Fruit fly (Drosophila melanogaster) whole organism, wandering third instar larva: ENCODE data around the gene CG10055.

Experiments used
- Abd-B ChIP-seq: fragments of >200 bp; optimal IDR thresholded peaks from 2 replicates; lab custom pipeline; 2017; ENCODE audit warnings: missing biosample characterization, missing genetic modification characterization
- CG32264 ChIP-seq: fragments of 200-800 bp; sonication (Bioruptor generic); optimal IDR thresholded peaks from 2 replicates; lab custom pipeline; 2016; ENCODE audit warnings: missing biosample characterization, missing genetic modification characterization
- CrebA ChIP-seq: fragments of 200-800 bp; sonication (Bioruptor generic); optimal IDR thresholded peaks from 2 replicates; lab custom pipeline; 2016; ENCODE audit warnings: missing biosample characterization, mild to moderate bottlenecking, missing genetic modification characterization, borderline replicate concordance
- Dfd ChIP-seq: fragments of >200 bp; optimal IDR thresholded peaks from 2 replicates; lab custom pipeline; 2017; ENCODE audit warnings: missing biosample characterization, missing genetic modification characterization
- Dif ChIP-seq: fragments of 200-275, 200-300 bp; sonication (Bioruptor generic); optimal IDR thresholded peaks from 2 replicates; lab custom pipeline; 2018; ENCODE audit warnings: missing biosample characterization, missing genetic modification characterization; ENCODE audit not compliant: partially characterized antibody
- Hnf4 ChIP-seq: fragments of 200-800 bp; sonication (Bioruptor generic); optimal IDR thresholded peaks from 2 replicates; lab custom pipeline; 2016; ENCODE audit warnings: missing biosample characterization, mild to moderate bottlenecking, missing genetic modification characterization
- Hr78 ChIP-seq: fragments of >200 bp; optimal IDR thresholded peaks from 2 replicates; lab custom pipeline; 2017; ENCODE audit warnings: missing biosample characterization, missing genetic modification characterization
- Hr83 ChIP-seq: fragments of 200-300 bp; sonication (Bioruptor generic); optimal IDR thresholded peaks from 2 replicates; lab custom pipeline; 2016; ENCODE audit warnings: missing biosample characterization, mild to moderate bottlenecking, missing genetic modification characterization, moderate library complexity; ENCODE audit not compliant: poor library complexity, severe bottlenecking
- Jra ChIP-seq: sonication (Bioruptor generic); optimal IDR thresholded peaks from 2 replicates; lab custom pipeline; 2016; ENCODE audit warnings: missing biosample characterization, missing genetic modification characterization
- Mio ChIP-seq: sonication (Bioruptor generic); optimal IDR thresholded peaks from 2 replicates; lab custom pipeline; 2016; ENCODE audit warnings: missing biosample characterization, missing genetic modification characterization
- Myc ChIP-seq: fragments of >200 bp; optimal IDR thresholded peaks from 2 replicates; lab custom pipeline; 2017
- N ChIP-seq: fragments of >200 bp; optimal IDR thresholded peaks from 2 replicates; lab custom pipeline; 2018; ENCODE audit warnings: missing biosample characterization, missing external identifiers, missing genetic modification characterization
- OdsH ChIP-seq: fragments of 200-800 bp; sonication (Bioruptor generic); optimal IDR thresholded peaks from 2 replicates; lab custom pipeline; 2016; ENCODE audit warnings: missing biosample characterization, mild to moderate bottlenecking, missing genetic modification characterization
- Rel ChIP-seq, 2 experiments: fragments of 200-800 bp; sonication (Bioruptor generic) in 1 of 2; optimal IDR thresholded peaks; 2 replicates in 1 of 2; 3 replicates in 1 of 2; lab custom pipeline; 2016 to 2019; ENCODE audit warnings: mild to moderate bottlenecking in 2 of 2, missing biosample characterization in 2 of 2, missing genetic modification characterization in 2 of 2, moderate library complexity in 1 of 2
- Sp1 ChIP-seq: fragments of 200-800 bp; sonication (Bioruptor generic); optimal IDR thresholded peaks from 3 replicates; lab custom pipeline; 2019; ENCODE audit warnings: missing biosample characterization, mild to moderate bottlenecking, missing genetic modification characterization, moderate library complexity
- Vsx2 ChIP-seq: fragments of 200-300, 225-300 bp; sonication (Bioruptor generic); optimal IDR thresholded peaks from 2 replicates; lab custom pipeline; 2018; ENCODE audit warnings: missing biosample characterization, missing genetic modification characterization; ENCODE audit not compliant: partially characterized antibody
- br ChIP-seq: fragments of 200-800 bp; sonication (Bioruptor generic); optimal IDR thresholded peaks from 2 replicates; lab custom pipeline; 2016; ENCODE audit warnings: missing biosample characterization, missing genetic modification characterization
- brk ChIP-seq: fragments of 200-800 bp; sonication (Bioruptor generic); optimal IDR thresholded peaks from 2 replicates; lab custom pipeline; 2016; ENCODE audit warnings: missing biosample characterization, mild to moderate bottlenecking, missing genetic modification characterization
- dl ChIP-seq, 2 experiments: fragments of 175-275, 200-275 bp in 1 of 2; fragments of 200-275 bp in 1 of 2; sonication (Bioruptor generic); optimal IDR thresholded peaks; lab custom pipeline; 2018; ENCODE audit warnings: mild to moderate bottlenecking in 2 of 2, missing biosample characterization in 2 of 2, missing genetic modification characterization in 2 of 2, moderate library complexity in 2 of 2; ENCODE audit not compliant: partially characterized antibody in 2 of 2, insufficient read depth in 1 of 2
- dsf ChIP-seq: sonication (Bioruptor generic); optimal IDR thresholded peaks from 2 replicates; lab custom pipeline; 2016; ENCODE audit warnings: missing biosample characterization, missing genetic modification characterization, borderline replicate concordance
- ey ChIP-seq: fragments of 200-800 bp; sonication (Bioruptor generic); optimal IDR thresholded peaks from 2 replicates; lab custom pipeline; 2016; ENCODE audit warnings: missing biosample characterization, missing genetic modification characterization
- foxo ChIP-seq, 2 experiments: fragments of 200-800 bp; sonication (Bioruptor generic); optimal IDR thresholded peaks; 2 replicates in 1 of 2; 3 replicates in 1 of 2; lab custom pipeline; 2016 to 2017; ENCODE audit warnings: missing biosample characterization in 2 of 2, missing genetic modification characterization in 2 of 2
- fru ChIP-seq: fragments of 200-800 bp; sonication (Bioruptor generic); optimal IDR thresholded peaks from 3 replicates; lab custom pipeline; 2016; ENCODE audit warnings: missing biosample characterization, mild to moderate bottlenecking, missing genetic modification characterization
- h ChIP-seq: fragments of 200-800 bp; sonication (Bioruptor generic); optimal IDR thresholded peaks from 3 replicates; lab custom pipeline; 2016; ENCODE audit warnings: missing biosample characterization, mild to moderate bottlenecking, missing genetic modification characterization
- lola ChIP-seq: fragments of >200 bp; optimal IDR thresholded peaks from 2 replicates; lab custom pipeline; 2017; ENCODE audit warnings: missing biosample characterization, missing genetic modification characterization
- pan ChIP-seq: fragments of >200 bp; optimal IDR thresholded peaks from 2 replicates; lab custom pipeline; 2017
- psq ChIP-seq: fragments of 200-800 bp; sonication (Bioruptor generic); optimal IDR thresholded peaks from 3 replicates; lab custom pipeline; 2017; ENCODE audit warnings: missing biosample characterization, mild to moderate bottlenecking, missing genetic modification characterization, moderate library complexity
- rgr ChIP-seq: fragments of 200-800 bp; sonication (Bioruptor generic); optimal IDR thresholded peaks from 3 replicates; lab custom pipeline; 2016; ENCODE audit warnings: missing biosample characterization, mild to moderate bottlenecking, missing genetic modification characterization
- sage ChIP-seq: fragments of 200-800 bp; sonication (Bioruptor generic); optimal IDR thresholded peaks from 2 replicates; lab custom pipeline; 2016; ENCODE audit warnings: missing biosample characterization, mild to moderate bottlenecking, missing genetic modification characterization
- sv ChIP-seq: fragments of 200-800 bp; sonication (Bioruptor generic); optimal IDR thresholded peaks from 3 replicates; lab custom pipeline; 2016; ENCODE audit warnings: missing biosample characterization, missing genetic modification characterization
- usp ChIP-seq: fragments of >200 bp; optimal IDR thresholded peaks from 2 replicates; lab custom pipeline; 2017; ENCODE audit warnings: missing biosample characterization, missing genetic modification characterization

Gene CG10055

dm6 chr3R:7187093-7187912 is 830 bp upstream of the CG10055 start:
- peak; percentile 21 for TF ChIP-seq h (GFP tag; lab: Kevin White, UChicago)
- no peak for TF ChIP-seq Dfd (GFP tag; lab: Kevin White, UChicago)
- TF ChIP-seq OdsH (GFP tag; lab: Kevin White, UChicago) = peak; percentile 19
- no peak for TF ChIP-seq sage (GFP tag; lab: Kevin White, UChicago)
- TF ChIP-seq Abd-B (GFP tag; lab: Kevin White, UChicago) = no peak
- peak; percentile 4 to 70 for TF ChIP-seq dl (GFP tag; optimal IDR thresholded peaks at IDR 0.05; lab: Kevin White, UChicago; ENCODE audit: insufficient read depth in 1 of 2, partially characterized antibody in 2 of 2)
- TF ChIP-seq Myc (lab: Kevin White, UChicago) = no peak
- TF ChIP-seq psq (GFP tag; lab: Kevin White, UChicago) = peak; percentile 17
- TF ChIP-seq Vsx2 = no peak
- no peak for TF ChIP-seq Mio (GFP tag; lab: Kevin White, UChicago)
- TF ChIP-seq lola (GFP tag; lab: Kevin White, UChicago) = no peak
- TF ChIP-seq br = no peak
- TF ChIP-seq Dif (GFP tag; lab: Kevin White, UChicago) = peak; percentile 71

dm6 chr3R:7174755-7175154 is 11.7 kb downstream of the CG10055 start:
- TF ChIP-seq Rel (GFP tag; optimal IDR thresholded peaks at IDR 0.05; lab: Kevin White, UChicago) = no peak
- TF ChIP-seq Rel (tag; optimal IDR thresholded peaks at IDR 0.05; lab: Kevin White, UChicago) = no peak
- TF ChIP-seq sv (GFP tag; lab: Kevin White, UChicago) = no peak
- TF ChIP-seq Abd-B (GFP tag; lab: Kevin White, UChicago) = no peak
- TF ChIP-seq Dfd (GFP tag; lab: Kevin White, UChicago) = no peak
- no peak for TF ChIP-seq Jra (GFP tag; lab: Kevin White, UChicago)

DNA sequence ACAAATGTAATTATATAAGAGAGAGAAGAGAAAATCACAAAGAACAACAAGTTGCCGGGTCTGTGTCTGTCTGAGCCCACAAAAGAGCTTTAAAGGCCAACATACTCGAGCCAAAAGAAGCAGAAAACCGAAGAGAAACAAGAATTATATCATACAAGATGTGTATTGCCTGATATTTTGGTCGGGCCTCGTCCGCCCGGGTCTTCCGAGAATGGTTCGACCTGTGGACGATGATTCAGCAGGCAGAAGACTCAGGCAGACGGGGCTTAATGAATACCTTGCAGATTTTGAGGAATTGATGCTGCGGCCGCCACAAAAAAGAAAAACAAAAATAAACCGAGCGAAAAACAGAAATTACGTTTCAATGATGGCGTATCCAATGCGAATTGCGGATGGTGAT is 13.5 kb downstream of the CG10055 start:
- TF ChIP-seq psq (GFP tag; lab: Kevin White, UChicago) (peak; percentile 13), CG32264 (no peak), Abd-B (GFP tag; lab: Kevin White, UChicago) (no peak), N (no peak), Sp1 (GFP tag; lab: Kevin White, UChicago) (no peak), Dif (GFP tag; lab: Kevin White, UChicago) (no peak), brk (GFP tag; lab: Kevin White, UChicago) (peak; percentile 12), pan (no peak), OdsH (GFP tag; lab: Kevin White, UChicago) (no peak), ey (no peak), usp (GFP tag; lab: Kevin White, UChicago) (no peak), dsf (no peak), Vsx2 (peak; percentile 39), Mio (GFP tag; lab: Kevin White, UChicago) (no peak), Jra (GFP tag; lab: Kevin White, UChicago) (no peak), Hr78 (no peak), fru (GFP tag; lab: Kevin White, UChicago) (no peak), CrebA (GFP tag; lab: Kevin White, UChicago) (no peak), Myc (lab: Kevin White, UChicago) (no peak), Dfd (GFP tag; lab: Kevin White, UChicago) (no peak), foxo (GFP tag; optimal IDR thresholded peaks at IDR 0.05; lab: Kevin White, UChicago) (no peak), dl (GFP tag; optimal IDR thresholded peaks at IDR 0.05; lab: Kevin White, UChicago; ENCODE audit: insufficient read depth in 1 of 2, partially characterized antibody in 2 of 2) (no peak), sage (GFP tag; lab: Kevin White, UChicago) (no peak), Hnf4 (no peak), rgr (no peak), Hr83 (GFP tag; lab: Kevin White, UChicago) (no peak)
- TF ChIP-seq, all 38 proteins: peak for 3
